Fruit fly (Drosophila melanogaster) whole organism, pupa: ENCODE data around the gene Rexo5.

Experiments used
- CG10348 ChIP-seq: fragments of 200-800 bp; sonication (Bioruptor generic); IDR thresholded peaks from 2 replicates; pipeline ENCODE4 v1.3.6; 2022; ENCODE audit warnings: missing biosample characterization, missing genetic modification characterization
- CG12605 ChIP-seq: fragments of 200-800 bp; sonication (Bioruptor generic); IDR thresholded peaks from 2 replicates; pipeline ENCODE4 v1.3.6; 2022; ENCODE audit warnings: missing biosample characterization, missing genetic modification characterization
- CG13204 ChIP-seq: fragments of 200-800 bp; sonication (Bioruptor generic); optimal IDR thresholded peaks from 2 replicates; lab custom pipeline; 2018; ENCODE audit warnings: missing biosample characterization, mild to moderate bottlenecking, missing genetic modification characterization, moderate library complexity
- CG14655 ChIP-seq: fragments of 200-800 bp; sonication (Bioruptor generic); optimal IDR thresholded peaks from 3 replicates; lab custom pipeline; 2017; ENCODE audit warnings: mild to moderate bottlenecking, missing biosample characterization, missing genetic modification reagents, missing genetic modification characterization
- CG15710 ChIP-seq: fragments of 200-800 bp; sonication (Bioruptor generic); optimal IDR thresholded peaks from 2 replicates; lab custom pipeline; 2018; ENCODE audit warnings: missing biosample characterization, mild to moderate bottlenecking, missing genetic modification characterization, moderate library complexity
- CG17806 ChIP-seq: fragments of 200-800 bp; sonication (Bioruptor generic); optimal IDR thresholded peaks from 2 replicates; lab custom pipeline; 2018; ENCODE audit warnings: missing biosample characterization, mild to moderate bottlenecking, missing genetic modification characterization, moderate library complexity
- CG32121 ChIP-seq: fragments of 200-800 bp; sonication (Bioruptor generic); IDR thresholded peaks from 2 replicates; pipeline ENCODE4 v1.3.6; 2022; ENCODE audit warnings: missing biosample characterization, missing genetic modification characterization
- CG34367 ChIP-seq: fragments of 200-800 bp; sonication (Bioruptor generic); optimal IDR thresholded peaks from 2 replicates; lab custom pipeline; 2018; ENCODE audit warnings: missing biosample characterization, mild to moderate bottlenecking, missing genetic modification characterization
- CG4496 ChIP-seq: fragments of 200-800 bp; sonication (Bioruptor generic); IDR thresholded peaks from 3 replicates; pipeline ENCODE4 v1.3.6; 2022; ENCODE audit warnings: missing biosample characterization, missing genetic modification characterization
- CG8159 ChIP-seq: fragments of 200-800 bp; sonication (Bioruptor generic); optimal IDR thresholded peaks from 3 replicates; lab custom pipeline; 2018; ENCODE audit warnings: missing biosample characterization, mild to moderate bottlenecking, missing genetic modification characterization, moderate library complexity
- CG8301 ChIP-seq: fragments of 200-800 bp; sonication (Bioruptor generic); optimal IDR thresholded peaks from 2 replicates; lab custom pipeline; 2018; ENCODE audit warnings: missing biosample characterization, mild to moderate bottlenecking, missing genetic modification characterization
- CG9948 ChIP-seq: fragments of 200-800 bp; sonication (Bioruptor generic); optimal IDR thresholded peaks from 2 replicates; lab custom pipeline; 2018; ENCODE audit warnings: missing biosample characterization, mild to moderate bottlenecking, missing genetic modification characterization, moderate library complexity
- D1 ChIP-seq: fragments of 200-800 bp; sonication (Bioruptor generic); optimal IDR thresholded peaks from 2 replicates; lab custom pipeline; 2018; ENCODE audit warnings: missing biosample characterization, mild to moderate bottlenecking, missing genetic modification characterization, moderate library complexity
- EcR ChIP-seq: fragments of 200-800 bp; sonication (Bioruptor generic); optimal IDR thresholded peaks from 3 replicates; lab custom pipeline; 2019; ENCODE audit warnings: missing biosample characterization, missing genetic modification characterization, mild to moderate bottlenecking, moderate library complexity, missing genetic modification reagents
- Ets98B ChIP-seq: fragments of 200-800 bp; sonication (Bioruptor generic); IDR thresholded peaks from 2 replicates; pipeline ENCODE4 v1.3.6; 2022; ENCODE audit warnings: missing biosample characterization, missing genetic modification characterization
- Pif1A ChIP-seq: fragments of 200-800 bp; sonication (Bioruptor generic); optimal IDR thresholded peaks from 3 replicates; lab custom pipeline; 2016; ENCODE audit warnings: missing biosample characterization, missing genetic modification characterization
- Pif1B ChIP-seq: fragments of 200-800 bp; sonication (Bioruptor generic); optimal IDR thresholded peaks from 3 replicates; lab custom pipeline; 2016; ENCODE audit warnings: missing biosample characterization, missing genetic modification characterization
- Snoo ChIP-seq: fragments of 200-800 bp; sonication (Bioruptor generic); optimal IDR thresholded peaks from 3 replicates; lab custom pipeline; 2017; ENCODE audit warnings: missing biosample characterization, mild to moderate bottlenecking, missing genetic modification characterization, inconsistent platforms
- fd96Ca ChIP-seq: fragments of 200-800 bp; sonication (Bioruptor generic); IDR thresholded peaks from 3 replicates; pipeline ENCODE4 v1.3.6; 2022; ENCODE audit warnings: missing biosample characterization, missing genetic modification characterization
- gl ChIP-seq: fragments of 200-800 bp; sonication (Bioruptor generic); optimal IDR thresholded peaks from 2 replicates; lab custom pipeline; 2018; ENCODE audit warnings: missing biosample characterization, mild to moderate bottlenecking, missing genetic modification characterization
- rn ChIP-seq: fragments of 200-800 bp; sonication (Bioruptor generic); IDR thresholded peaks from 2 replicates; pipeline ENCODE4 v1.3.6; 2022; ENCODE audit warnings: missing biosample characterization, missing genetic modification characterization

The Rexo5 gene

dm6 chr3L:6577313-6577852, 26.1 kb upstream of the Rexo5 start:
- no peak for TF ChIP-seq CG10348 (GFP tag; lab: Robert Waterston, UW)
- no peak for TF ChIP-seq CG8301 (tag; lab: Kevin White, UChicago)
- TF ChIP-seq Pif1B (GFP tag; lab: Kevin White, UChicago), result no peak
- TF ChIP-seq Pif1A, result no peak
- no peak for TF ChIP-seq CG12605 (GFP tag; lab: Robert Waterston, UW)
- TF ChIP-seq Ets98B, result no peak; the same call in 1 of the 2 replicates
- peak; percentile 7 for TF ChIP-seq CG17806 (tag; lab: Kevin White, UChicago)
- peak; percentile 2 for TF ChIP-seq CG9948 (tag; lab: Kevin White, UChicago)
- TF ChIP-seq CG34367, result no peak
- TF ChIP-seq CG13204 (GFP tag; lab: Kevin White, UChicago), result no peak
- peak; percentile 12 for TF ChIP-seq CG14655 (GFP tag; lab: Kevin White, UChicago)
- peak; percentile 30 for TF ChIP-seq CG8159
- TF ChIP-seq CG4496 (GFP tag; lab: Robert Waterston, UW), result 0 out of 3 replicates have a peak, but pooled peaks have one; percentile 17
- TF ChIP-seq fd96Ca (GFP tag; lab: Robert Waterston, UW), result no peak

- TF ChIP-seq CG12605 (GFP tag; lab: Robert Waterston, UW) (peak; percentile 13; the same call in 1 of the 2 replicates), fd96Ca (GFP tag; lab: Robert Waterston, UW) (0 out of 3 replicates have a peak, but pooled peaks have one; percentile 8), CG4496 (GFP tag; lab: Robert Waterston, UW) (0 out of 3 replicates have a peak, but pooled peaks have one; percentile 45), CG15710 (tag; lab: Kevin White, UChicago) (no peak), Ets98B (peak; percentile 62), CG17806 (tag; lab: Kevin White, UChicago) (no peak), CG14655 (GFP tag; lab: Kevin White, UChicago) (peak; percentile 47), CG32121 (no peak; the same call in 1 of the 2 replicates)
Observed at dm6 chr3L:6589429-6590062, 13.9 kb upstream of the Rexo5 start, which contains the start of gene jv. Gene jv, minus strand, starts transcription at chr3L:6589479.

dm6 chr3L:6605925-6606324, 2.4 kb downstream of the Rexo5 start, which contains the start of gene zpg:
Gene zpg, minus strand, starts transcription at chr3L:6606032.
- TF ChIP-seq fd96Ca (GFP tag; lab: Robert Waterston, UW), result no peak
- TF ChIP-seq CG4496 (GFP tag; lab: Robert Waterston, UW), result peak; percentile 46; the same call in 1 of the 3 replicates

dm6 chr3L:6608884-6609552, 5.5 kb downstream of the Rexo5 start, which contains the start of gene axed:
Gene axed, plus strand, starts transcription at chr3L:6609325.
- TF ChIP-seq CG15710 (tag; lab: Kevin White, UChicago) (no peak), CG8159 (no peak), CG8301 (tag; lab: Kevin White, UChicago) (no peak), gl (tag; lab: Kevin White, UChicago) (no peak), CG9948 (tag; lab: Kevin White, UChicago) (no peak), Pif1B (GFP tag; lab: Kevin White, UChicago) (no peak), CG4496 (GFP tag; lab: Robert Waterston, UW) (0 out of 3 replicates have a peak, but pooled peaks have one; percentile 12), Snoo (tag; lab: Kevin White, UChicago) (no peak), CG12605 (GFP tag; lab: Robert Waterston, UW) (peak; percentile 37; the same call in 1 of the 2 replicates), CG17806 (tag; lab: Kevin White, UChicago) (no peak), fd96Ca (GFP tag; lab: Robert Waterston, UW) (no peak), CG34367 (no peak), Ets98B (no peak), rn (GFP tag; lab: Robert Waterston, UW) (no peak), EcR (GFP tag; lab: Kevin White, UChicago) (no peak), CG32121 (peak; percentile 38; the same call in 1 of the 2 replicates), CG13204 (GFP tag; lab: Kevin White, UChicago) (no peak)

dm6 chr3L:6612637-6613036, 9.2 kb downstream of the Rexo5 start:
- no peak for TF ChIP-seq CG9948 (tag; lab: Kevin White, UChicago)
- no peak for TF ChIP-seq Ets98B
- TF ChIP-seq CG4496 (GFP tag; lab: Robert Waterston, UW), result 0 out of 3 replicates have a peak, but pooled peaks have one; percentile 12
- TF ChIP-seq CG12605 (GFP tag; lab: Robert Waterston, UW), result no peak
- no peak for TF ChIP-seq Pif1B (GFP tag; lab: Kevin White, UChicago)
- no peak for TF ChIP-seq CG32121
- no peak for TF ChIP-seq CG34367
- TF ChIP-seq Snoo (tag; lab: Kevin White, UChicago), result no peak
- 0 out of 3 replicates have a peak, but pooled peaks have one; percentile 6 for TF ChIP-seq fd96Ca (GFP tag; lab: Robert Waterston, UW)
- TF ChIP-seq, all 21 proteins: peak for 2

dm6 chr3L:6615181-6615580, 11.7 kb downstream of the Rexo5 start:
- TF ChIP-seq CG15710 (tag; lab: Kevin White, UChicago) (no peak), Ets98B (no peak), EcR (GFP tag; lab: Kevin White, UChicago) (no peak), CG32121 (no peak), gl (tag; lab: Kevin White, UChicago) (no peak), CG8159 (no peak), Pif1A (no peak), D1 (tag; lab: Kevin White, UChicago) (no peak), Snoo (tag; lab: Kevin White, UChicago) (no peak), CG14655 (GFP tag; lab: Kevin White, UChicago) (no peak), CG34367 (no peak), CG10348 (GFP tag; lab: Robert Waterston, UW) (no peak), rn (GFP tag; lab: Robert Waterston, UW) (no peak)
- TF ChIP-seq, all 21 proteins: peak for 0
